Fruit fly (Drosophila melanogaster) whole organism, embryonic: ENCODE results near the gene CG43248.

Source experiments
- Adf1 ChIP-seq: fragments of 200-800 bp; sonication (Bioruptor generic); IDR thresholded peaks from 2 replicates; pipeline ENCODE4 v1.3.6; 2022; ENCODE audit warnings: missing biosample characterization, missing genetic modification characterization
- Aef1 ChIP-seq: fragments of 200-800 bp; sonication (Bioruptor generic); IDR thresholded peaks from 3 replicates; pipeline ENCODE4 v1.3.6; 2022; ENCODE audit warnings: missing biosample characterization, missing genetic modification characterization
- Bgb ChIP-seq: fragments of 200-800 bp; sonication (Bioruptor generic); IDR thresholded peaks from 2 replicates; pipeline ENCODE4 v1.3.6; 2022; ENCODE audit warnings: missing biosample characterization, missing genetic modification characterization; ENCODE audit not compliant: partially characterized antibody
- CG1024 ChIP-seq: fragments of 200-800 bp; sonication (Bioruptor generic); IDR thresholded peaks from 2 replicates; pipeline ENCODE4 v1.3.6; 2022; ENCODE audit warnings: missing biosample characterization, missing genetic modification characterization
- CG10321 ChIP-seq: fragments of 200-800 bp; sonication (Bioruptor generic); IDR thresholded peaks from 2 replicates; pipeline ENCODE4 v1.3.6; 2022; ENCODE audit warnings: missing biosample characterization, missing genetic modification characterization
- CG10543 ChIP-seq: fragments of 200-800 bp; sonication (Bioruptor generic); optimal IDR thresholded peaks from 3 replicates; lab custom pipeline; 2017; ENCODE audit warnings: missing biosample characterization, mild to moderate bottlenecking, missing genetic modification characterization, moderate library complexity
- CG10979 ChIP-seq: fragments of 200-800 bp; sonication (Bioruptor generic); optimal IDR thresholded peaks from 2 replicates; lab custom pipeline; 2018; ENCODE audit warnings: missing biosample characterization, mild to moderate bottlenecking, missing genetic modification characterization, moderate library complexity
- CG13894 ChIP-seq: fragments of 200-800 bp; sonication (Bioruptor generic); optimal IDR thresholded peaks from 3 replicates; lab custom pipeline; 2018; ENCODE audit warnings: missing biosample characterization, mild to moderate bottlenecking, missing genetic modification characterization, moderate library complexity
- CG17328 ChIP-seq: fragments of 200-800 bp; sonication (Bioruptor generic); IDR thresholded peaks from 2 replicates; pipeline ENCODE4 v1.3.6; 2022; ENCODE audit warnings: missing biosample characterization, missing genetic modification characterization
- CG1832 ChIP-seq: fragments of 200-800 bp; sonication (Bioruptor generic); optimal IDR thresholded peaks from 2 replicates; lab custom pipeline; 2017; ENCODE audit warnings: missing biosample characterization, mild to moderate bottlenecking, missing genetic modification characterization, inconsistent platforms
- CG2199 ChIP-seq: fragments of 200-800 bp; sonication (Bioruptor generic); IDR thresholded peaks from 3 replicates; pipeline ENCODE4 v1.3.6; 2022; ENCODE audit warnings: missing biosample characterization, missing genetic modification characterization
- CG31441 ChIP-seq: fragments of 200-800 bp; sonication (Bioruptor generic); IDR thresholded peaks from 2 replicates; pipeline ENCODE4 v1.3.6; 2022; ENCODE audit warnings: missing biosample characterization, missing genetic modification characterization
- CG3163 ChIP-seq: fragments of 200-800 bp; sonication (Bioruptor generic); optimal IDR thresholded peaks from 3 replicates; lab custom pipeline; 2016; ENCODE audit warnings: missing biosample characterization, missing genetic modification characterization
- CG42726 ChIP-seq: fragments of 200-800 bp; sonication (Bioruptor generic); IDR thresholded peaks from 2 replicates; pipeline ENCODE4 v1.3.6; 2022; ENCODE audit warnings: missing biosample characterization, missing genetic modification characterization; ENCODE audit not compliant: partially characterized antibody
- CG5180 ChIP-seq: fragments of 200-800 bp; sonication (Bioruptor generic); optimal IDR thresholded peaks from 3 replicates; lab custom pipeline; 2017; ENCODE audit warnings: missing biosample characterization, missing genetic modification characterization, mild to moderate bottlenecking, moderate library complexity, missing genetic modification reagents
- CG7745 ChIP-seq: fragments of 200-800 bp; sonication (Bioruptor generic); optimal IDR thresholded peaks from 2 replicates; lab custom pipeline; 2018; ENCODE audit warnings: missing biosample characterization, mild to moderate bottlenecking, missing genetic modification characterization, moderate library complexity
- CG8290 ChIP-seq, 3 experiments: fragments of 200-800 bp; sonication (Bioruptor generic); optimal IDR thresholded peaks; 2 replicates each; lab custom pipeline; 2016 to 2019; ENCODE audit warnings: missing biosample characterization in 3 of 3, missing genetic modification characterization in 3 of 3, mild to moderate bottlenecking in 2 of 3, moderate library complexity in 1 of 3
- Dbx ChIP-seq: fragments of 200-800 bp; sonication (Bioruptor generic); IDR thresholded peaks from 3 replicates; pipeline ENCODE4 v1.3.6; 2022; ENCODE audit warnings: missing biosample characterization, missing genetic modification characterization
- Deaf1 ChIP-seq: fragments of 200-800 bp; optimal IDR thresholded peaks from 3 replicates; lab custom pipeline; 2019; ENCODE audit warnings: missing biosample characterization, mild to moderate bottlenecking, missing genetic modification characterization, moderate library complexity
- Dll ChIP-seq: fragments of 200-800 bp; sonication (Bioruptor generic); IDR thresholded peaks from 4 replicates; pipeline ENCODE4 v1.3.6; 2022; ENCODE audit warnings: missing biosample characterization, missing genetic modification characterization; ENCODE audit not compliant: partially characterized antibody
- E2f1 ChIP-seq: fragments of 200-800 bp; sonication (Bioruptor generic); IDR thresholded peaks from 2 replicates; pipeline ENCODE4 v1.3.6; 2022; ENCODE audit warnings: missing biosample characterization, missing genetic modification characterization
- HLH3B ChIP-seq: fragments of 200-800 bp; sonication (Bioruptor generic); IDR thresholded peaks from 2 replicates; pipeline ENCODE4 v1.3.6; 2022; ENCODE audit warnings: missing biosample characterization, missing genetic modification characterization
- HLHmδ ChIP-seq: fragments of 200-800 bp; sonication (Bioruptor generic); optimal IDR thresholded peaks from 2 replicates; lab custom pipeline; 2018; ENCODE audit warnings: missing biosample characterization, mild to moderate bottlenecking, missing genetic modification characterization, moderate library complexity
- Hey ChIP-seq: fragments of 200-800 bp; sonication (Bioruptor generic); optimal IDR thresholded peaks from 3 replicates; lab custom pipeline; 2018; ENCODE audit warnings: missing biosample characterization, mild to moderate bottlenecking, missing genetic modification characterization
- Jarid2 ChIP-seq: fragments of 200-800 bp; sonication (Bioruptor generic); optimal IDR thresholded peaks from 3 replicates; lab custom pipeline; 2017; ENCODE audit warnings: mild to moderate bottlenecking, missing biosample characterization, missing genetic modification reagents, missing genetic modification characterization
- MTF-1 ChIP-seq: fragments of 200-800 bp; sonication (Bioruptor generic); optimal IDR thresholded peaks from 2 replicates; lab custom pipeline; 2018; ENCODE audit warnings: missing biosample characterization, mild to moderate bottlenecking, missing genetic modification characterization, borderline replicate concordance
- Med ChIP-seq: fragments of 200-800 bp; sonication (Bioruptor generic); peaks from one replicate; lab custom pipeline; 2016; ENCODE audit warnings: missing biosample characterization, missing genetic modification characterization, mild to moderate bottlenecking, inconsistent platforms, moderate library complexity
- Poxn ChIP-seq: fragments of 200-800 bp; sonication (Bioruptor generic); IDR thresholded peaks from 2 replicates; pipeline ENCODE4 v1.3.6; 2022; ENCODE audit warnings: missing biosample characterization, missing genetic modification characterization
- Scr ChIP-seq: fragments of 200-800 bp; sonication (Bioruptor generic); IDR thresholded peaks from 2 replicates; pipeline ENCODE4 v1.3.6; 2022; ENCODE audit warnings: missing biosample characterization, missing genetic modification characterization; ENCODE audit not compliant: partially characterized antibody
- Trl ChIP-seq, 3 experiments: fragments of >200 bp in 2 of 3; fragments of 200-800 bp in 1 of 3; sonication (Bioruptor generic) in 1 of 3; optimal IDR thresholded peaks; 2 replicates in 1 of 3; 3 replicates in 2 of 3; lab custom pipeline; 2016 to 2017; ENCODE audit warnings: missing biosample characterization in 1 of 3, missing genetic modification characterization in 1 of 3
- bab2 ChIP-seq: fragments of 200-800 bp; sonication (Bioruptor generic); optimal IDR thresholded peaks from 2 replicates; lab custom pipeline; 2016; ENCODE audit warnings: missing biosample characterization, missing genetic modification characterization
- bcd ChIP-seq: fragments of 200-800 bp; sonication (Bioruptor generic); optimal IDR thresholded peaks from 2 replicates; lab custom pipeline; 2017; ENCODE audit warnings: missing biosample characterization, mild to moderate bottlenecking, missing genetic modification characterization
- bigmax ChIP-seq: fragments of 200-800 bp; sonication (Bioruptor generic); optimal IDR thresholded peaks from 2 replicates; lab custom pipeline; 2018; ENCODE audit warnings: missing biosample characterization, mild to moderate bottlenecking, missing genetic modification characterization
- cg ChIP-seq: fragments of 200-800 bp; sonication (Bioruptor generic); optimal IDR thresholded peaks from 3 replicates; lab custom pipeline; 2019; ENCODE audit warnings: missing biosample characterization, mild to moderate bottlenecking, missing genetic modification characterization, moderate library complexity
- chinmo ChIP-seq: fragments of 200-800 bp; sonication (Bioruptor generic); IDR thresholded peaks from 4 replicates; pipeline ENCODE4 v1.3.6; 2022; ENCODE audit warnings: missing biosample characterization, missing genetic modification characterization; ENCODE audit not compliant: partially characterized antibody
- chm ChIP-seq: fragments of 200-800 bp; sonication (Bioruptor generic); IDR thresholded peaks from 2 replicates; pipeline ENCODE4 v1.3.6; 2022; ENCODE audit warnings: missing biosample characterization, missing genetic modification characterization
- ci ChIP-seq: fragments of 200-800 bp; sonication (Bioruptor generic); IDR thresholded peaks from 3 replicates; pipeline ENCODE4 v1.3.6; 2022; ENCODE audit warnings: missing biosample characterization, missing genetic modification characterization
- hbn ChIP-seq: fragments of 200-800 bp; sonication (Bioruptor generic); IDR thresholded peaks from 2 replicates; pipeline ENCODE4 v1.3.6; 2022; ENCODE audit warnings: missing biosample characterization, missing genetic modification characterization; ENCODE audit not compliant: partially characterized antibody
- kah ChIP-seq: fragments of 200-800 bp; sonication (Bioruptor generic); optimal IDR thresholded peaks from 2 replicates; lab custom pipeline; 2018; ENCODE audit warnings: missing biosample characterization, mild to moderate bottlenecking, missing genetic modification characterization
- kni ChIP-seq: fragments of 200-800 bp; sonication (Bioruptor generic); optimal IDR thresholded peaks from 3 replicates; lab custom pipeline; 2017; ENCODE audit warnings: mild to moderate bottlenecking, missing biosample characterization, missing genetic modification reagents, missing genetic modification characterization
- row ChIP-seq: fragments of 200-800 bp; sonication (Bioruptor generic); IDR thresholded peaks from 3 replicates; pipeline ENCODE4 v1.3.6; 2022; ENCODE audit warnings: missing biosample characterization, missing genetic modification characterization
- sens ChIP-seq: fragments of 200-800 bp; sonication (Bioruptor generic); peaks from one replicate; lab custom pipeline; 2016; ENCODE audit warnings: missing biosample characterization, missing genetic modification characterization
- seq ChIP-seq: fragments of 200-800 bp; sonication (Bioruptor generic); IDR thresholded peaks from 2 replicates; pipeline ENCODE4 v1.3.6; 2022; ENCODE audit warnings: missing biosample characterization, missing genetic modification characterization
- stc ChIP-seq: fragments of 200-800 bp; sonication (Bioruptor generic); IDR thresholded peaks from 2 replicates; pipeline ENCODE4 v1.3.6; 2022; ENCODE audit warnings: missing biosample characterization, missing genetic modification characterization
- vvl ChIP-seq: fragments of 200-800 bp; sonication (Bioruptor generic); IDR thresholded peaks from 2 replicates; pipeline ENCODE4 v1.3.6; 2022; ENCODE audit warnings: missing biosample characterization, missing genetic modification characterization
- yki ChIP-seq: fragments of >200 bp; optimal IDR thresholded peaks from 3 replicates; lab custom pipeline; 2018

Gene CG43248

DNA sequence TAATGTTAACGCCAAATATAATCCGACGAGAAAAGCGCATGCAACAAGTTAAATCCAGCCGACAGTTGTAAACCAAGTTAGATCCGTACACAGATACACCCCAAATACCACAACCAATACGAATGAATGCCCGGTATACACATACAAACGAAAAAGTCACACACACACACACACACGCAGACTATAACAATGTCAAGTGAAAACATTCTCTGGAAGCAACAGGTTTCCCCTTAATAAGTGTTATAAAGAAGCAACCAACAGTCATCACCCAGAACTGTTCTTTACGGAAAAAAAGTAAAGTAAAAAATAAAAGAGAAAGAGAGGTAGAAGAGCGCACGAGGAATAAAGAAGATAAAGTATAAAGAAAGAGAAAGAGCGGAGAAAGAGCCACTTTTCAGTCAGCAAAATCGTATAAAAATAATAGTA, 4.5 kb upstream of the CG43248 start (continued):
- TF ChIP-seq kah (GFP tag; lab: Kevin White, UChicago) (peak; percentile 83), CG13894 (tag; lab: Kevin White, UChicago) (peak; percentile 5), kni (peak; percentile 70), cg (GFP tag; lab: Kevin White, UChicago) (peak; percentile 86), CG5180 (GFP tag; lab: Kevin White, UChicago) (peak; percentile 54), sens (GFP tag; lab: Kevin White, UChicago) (peak; percentile 38), Aef1 (GFP tag; lab: Robert Waterston, UW) (no peak), seq (GFP tag; lab: Robert Waterston, UW) (no peak)
- TF ChIP-seq, all 482 proteins: peak for 16

- TF ChIP-seq vvl (GFP tag; lab: Robert Waterston, UW) (peak; percentile 37; the same call in 1 of the 2 replicates), CG17328 (GFP tag; lab: Robert Waterston, UW) (no peak), Deaf1 (tag; lab: Kevin White, UChicago) (peak; percentile 53), ci (GFP tag; lab: Robert Waterston, UW) (peak; percentile 36; the same call in 1 of the 3 replicates), bigmax (no peak), CG31441 (0 out of 2 replicates have a peak, but pooled peaks have one; percentile 6), chm (peak; percentile 70; the same call in 1 of the 2 replicates), Poxn (no peak), E2f1 (GFP tag; lab: Robert Waterston, UW) (no peak; the same call in 1 of the 2 replicates), CG7745 (tag; lab: Kevin White, UChicago) (peak; percentile 4), hbn (GFP tag; lab: Robert Waterston, UW) (0 out of 2 replicates have a peak, but pooled peaks have one; percentile 20), Scr (GFP tag; lab: Robert Waterston, UW) (peak; percentile 21; the same call in 1 of the 2 replicates), Adf1 (GFP tag; lab: Robert Waterston, UW) (peak; percentile 90), Bgb (GFP tag; lab: Robert Waterston, UW) (peak; percentile 30; the same call in 1 of the 2 replicates), CG10543 (GFP tag; lab: Kevin White, UChicago) (no peak), CG2199 (GFP tag; lab: Robert Waterston, UW) (peak; percentile 93), CG3163 (GFP tag; lab: Kevin White, UChicago) (peak; percentile 92), Trl (optimal IDR thresholded peaks at IDR 0.05; lab: Kevin White, UChicago) (peak; percentile 94 to 95), Trl (GFP tag; optimal IDR thresholded peaks at IDR 0.05; lab: Kevin White, UChicago) (no peak), CG1832 (peak; percentile 83), bab2 (GFP tag; lab: Kevin White, UChicago) (no peak), chinmo (GFP tag; lab: Robert Waterston, UW) (peak; percentile 76; the same call in 1 of the 4 replicates), MTF-1 (GFP tag; lab: Kevin White, UChicago) (peak; percentile 13), CG10979 (tag; lab: Kevin White, UChicago) (no peak), Dll (GFP tag; lab: Robert Waterston, UW) (0 out of 4 replicates have a peak, but pooled peaks have one; percentile 15), CG42726 (peak; percentile 7; the same call in 1 of the 2 replicates), stc (GFP tag; lab: Robert Waterston, UW) (peak; percentile 34; the same call in 1 of the 2 replicates), HLH3B (GFP tag; lab: Robert Waterston, UW) (peak; percentile 13; the same call in 1 of the 2 replicates), CG10321 (GFP tag; lab: Robert Waterston, UW) (peak; percentile 55; the same call in 1 of the 2 replicates), Dbx (GFP tag; lab: Robert Waterston, UW) (0 out of 3 replicates have a peak, but pooled peaks have one; percentile 10), Hey (tag; lab: Kevin White, UChicago) (no peak), Med (GFP tag; lab: Kevin White, UChicago) (peak; percentile 15), CG1024 (GFP tag; lab: Robert Waterston, UW) (no peak), bcd (GFP tag; lab: Kevin White, UChicago) (no peak), yki (peak; percentile 70), Jarid2 (GFP tag; lab: Kevin White, UChicago) (peak; percentile 81), row (no peak), CG8290 (GFP tag; optimal IDR thresholded peaks at IDR 0.05; lab: Kevin White, UChicago) (no peak), CG8290 (tag; optimal IDR thresholded peaks at IDR 0.05; lab: Kevin White, UChicago) (peak in 1 of 2 experiments; percentile 20), HLHmδ (GFP tag; lab: Kevin White, UChicago) (peak; percentile 40)
- TF ChIP-seq, all 482 proteins: peak for 27
Measured at dm6 chr3L:15535228-15535598, 3.9 kb upstream of the CG43248 start, which contains the start of gene CrebA. Gene CrebA, plus strand, starts transcription at chr3L:15535395.
